Fruit fly (Drosophila melanogaster): Measurements from ENCODE around the gene ng2.

- TF ChIP-seq CG8478 (optimal IDR thresholded peaks at IDR 0.05) (no peak), CTCF (optimal IDR thresholded peaks at IDR 0.05) (no peak)
Measured at dm6 chrX:3249189-3249588, 8.8 kb upstream of the ng2 start, which contains the start of gene Pig1.
